Worm (Caenorhabditis elegans): ENCODE measurements around the gene C07A9.12.

DNA sequence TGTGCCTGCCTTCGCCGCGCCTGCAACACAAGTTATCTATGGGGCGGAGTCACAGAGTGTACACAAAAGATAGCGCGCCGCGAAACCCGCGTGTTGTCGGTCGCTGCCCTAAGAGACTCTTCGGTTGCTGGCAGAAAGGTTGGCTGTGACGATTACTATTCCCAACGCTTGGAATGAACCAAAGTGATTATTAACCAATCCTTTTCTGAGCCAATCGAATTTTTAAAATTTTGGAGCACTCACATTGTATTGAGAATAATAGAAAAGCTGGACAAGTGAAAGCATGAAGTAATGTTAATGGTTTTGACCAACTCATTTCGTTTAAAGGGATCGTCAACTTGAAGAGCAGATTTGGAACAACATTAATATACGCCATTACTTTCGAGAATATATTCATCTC lies 10.1 kb downstream of the C07A9.12 start:
- TF ChIP-seq him-1 (tag; optimal IDR thresholded peaks at IDR 0.05): no peak
- TF ChIP-seq W03F9.2 (tag; optimal IDR thresholded peaks at IDR 0.05): peak; percentile 32
